Fruit fly (Drosophila melanogaster) Kc167 (cell line): Measurements from ENCODE around the gene Tengl3.

Source experiments
- Myc ChIP-seq: fragments of >200 bp; optimal IDR thresholded peaks from 2 replicates; lab custom pipeline; 2017; ENCODE audit warnings: missing external identifiers
- Sin3A ChIP-seq: fragments of >200 bp; optimal IDR thresholded peaks from 2 replicates; lab custom pipeline; 2018; ENCODE audit warnings: missing external identifiers
- h ChIP-seq: fragments of >200 bp; optimal IDR thresholded peaks from 3 replicates; lab custom pipeline; 2018; ENCODE audit warnings: missing external identifiers
- insv ChIP-seq: fragments of >200 bp; optimal IDR thresholded peaks from 3 replicates; lab custom pipeline; 2018; ENCODE audit warnings: missing external identifiers
- psq ChIP-seq: fragments of >200 bp; optimal IDR thresholded peaks from 2 replicates; lab custom pipeline; 2017; ENCODE audit warnings: missing external identifiers
- ttk ChIP-seq: sonication (Bioruptor generic); optimal IDR thresholded peaks from 2 replicates; lab custom pipeline; 2017; ENCODE audit warnings: missing external identifiers

The Tengl3 gene

dm6 chr2L:2187411-2187810 is 50.6 kb downstream of the Tengl3 start:
- TF ChIP-seq Myc (lab: Kevin White, UChicago) (no peak), Sin3A (lab: Kevin White, UChicago) (no peak), ttk (no peak), psq (lab: Kevin White, UChicago) (no peak), h (lab: Kevin White, UChicago) (no peak), insv (lab: Kevin White, UChicago) (no peak)
